Worm (Caenorhabditis elegans) whole organism, early embryonic: ENCODE measurements around the gene W04G3.10.

Experiments
- B0310.2 ChIP-seq: sonication (generic microtip); optimal IDR thresholded peaks from 2 replicates; lab custom pipeline; 2016; ENCODE audit warnings: mild to moderate bottlenecking, missing genetic modification characterization, missing compliant biosample characterization
- F13C5.2 ChIP-seq: sonication (generic microtip); optimal IDR thresholded peaks from 2 replicates; lab custom pipeline; 2017; ENCODE audit warnings: mild to moderate bottlenecking, missing genetic modification characterization, inconsistent platforms, missing compliant biosample characterization
- aly-1 ChIP-seq: sonication (generic microtip); optimal IDR thresholded peaks from 2 replicates; lab custom pipeline; 2016; ENCODE audit warnings: missing genetic modification characterization, missing compliant biosample characterization
- ama-1 ChIP-seq: fragments of 150-350 bp; optimal IDR thresholded peaks from 2 replicates; lab custom pipeline; 2014
- ceh-13 ChIP-seq: fragments of 200-800 bp; sonication (Bioruptor generic); optimal IDR thresholded peaks from 2 replicates; lab custom pipeline; 2018; ENCODE audit warnings: mild to moderate bottlenecking, missing genetic modification characterization, missing compliant biosample characterization
- ceh-36 ChIP-seq: sonication (generic microtip); optimal IDR thresholded peaks from 2 replicates; lab custom pipeline; 2016; ENCODE audit warnings: missing genetic modification characterization, inconsistent platforms, missing compliant biosample characterization
- ets-7 ChIP-seq: sonication (generic microtip); optimal IDR thresholded peaks from 2 replicates; lab custom pipeline; 2016; ENCODE audit warnings: missing genotype, missing genetic modification characterization, missing compliant biosample characterization
- flt-1 ChIP-seq: fragments of 200-800 bp; sonication (Bioruptor generic); IDR thresholded peaks from 2 replicates; pipeline ENCODE4 v1.3.6; 2022; ENCODE audit warnings: missing genetic modification characterization, missing compliant biosample characterization
- hmbx-1 ChIP-seq: sonication (generic microtip); optimal IDR thresholded peaks from 2 replicates; lab custom pipeline; 2016; ENCODE audit warnings: mild to moderate bottlenecking, missing genetic modification characterization, missing compliant biosample characterization
- hmg-4 ChIP-seq: fragments of 200-800 bp; sonication (Bioruptor generic); optimal IDR thresholded peaks from 2 replicates; lab custom pipeline; 2018; ENCODE audit warnings: mild to moderate bottlenecking, missing genetic modification characterization, missing compliant biosample characterization
- hnd-1 ChIP-seq: sonication (generic microtip); optimal IDR thresholded peaks from 2 replicates; lab custom pipeline; 2016; ENCODE audit warnings: missing genetic modification characterization, missing compliant biosample characterization
- pes-1 ChIP-seq: fragments of 200-800 bp; sonication (Bioruptor generic); IDR thresholded peaks from 2 replicates; pipeline ENCODE4 v1.3.6; 2022; ENCODE audit warnings: missing genetic modification reagents, missing genetic modification characterization, missing compliant biosample characterization
- scrt-1 ChIP-seq: fragments of 200-800 bp; sonication (Bioruptor generic); IDR thresholded peaks from 2 replicates; pipeline ENCODE4 v1.3.6; 2022; ENCODE audit warnings: missing genetic modification characterization, missing compliant biosample characterization
- sea-1 ChIP-seq: fragments of 200-800 bp; sonication (Bioruptor generic); conservative IDR thresholded peaks from 2 replicates; pipeline ENCODE4 v1.3.6; 2022; ENCODE audit warnings: missing genetic modification characterization, missing compliant biosample characterization
- tbx-11 ChIP-seq: fragments of 200-800 bp; sonication (Bioruptor generic); IDR thresholded peaks from 2 replicates; pipeline ENCODE4 v1.3.6; 2022; ENCODE audit warnings: missing genetic modification characterization, missing compliant biosample characterization
- tbx-37 ChIP-seq: fragments of 200-800 bp; sonication (Bioruptor generic); conservative IDR thresholded peaks from 2 replicates; pipeline ENCODE4 v1.3.6; 2022; ENCODE audit warnings: missing genetic modification reagents, missing genetic modification characterization, missing compliant biosample characterization
- tra-4 ChIP-seq: sonication (generic microtip); optimal IDR thresholded peaks from 2 replicates; lab custom pipeline; 2017; ENCODE audit warnings: missing genetic modification characterization, missing compliant biosample characterization

Gene W04G3.10

DNA sequence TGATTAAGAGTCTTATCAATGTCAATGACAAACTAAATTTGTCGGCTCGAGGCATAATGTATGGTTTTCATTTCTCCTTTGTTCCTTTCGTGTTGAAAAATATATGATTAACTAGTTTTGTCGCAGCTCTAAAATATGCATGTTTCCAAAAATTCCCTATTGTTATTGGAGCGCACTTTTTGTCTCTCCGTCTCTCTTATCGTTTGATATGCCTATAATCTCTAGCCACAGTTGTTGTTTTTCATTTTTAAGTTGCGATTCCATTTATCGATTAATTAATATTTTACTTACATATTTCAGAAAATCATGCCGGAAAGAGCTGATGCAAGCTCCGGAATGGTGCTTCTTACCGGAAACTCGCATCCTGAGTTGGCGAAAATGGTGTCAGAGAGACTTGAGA, 4.7 kb downstream of the W04G3.10 start, which contains the start of gene W04G3.5:
W04G3.5 (plus strand) TSS at position 301 of the 400 bp plus-strand sequence.
- no peak for TF ChIP-seq tbx-11 (GFP tag; lab: Robert Waterston, UW)
- TF ChIP-seq ceh-13: no peak
- TF ChIP-seq hmbx-1 (tag; lab: Kevin White, UChicago): no peak
- TF ChIP-seq hmg-4: no peak
- TF ChIP-seq flt-1 (GFP tag; lab: Robert Waterston, UW): no peak
- no peak for TF ChIP-seq sea-1 (GFP tag; lab: Robert Waterston, UW)
- no peak for TF ChIP-seq F13C5.2 (tag; lab: Kevin White, UChicago)
- no peak for TF ChIP-seq tra-4 (tag; lab: Kevin White, UChicago)
- no peak for TF ChIP-seq aly-1 (tag; lab: Kevin White, UChicago)

DNA sequence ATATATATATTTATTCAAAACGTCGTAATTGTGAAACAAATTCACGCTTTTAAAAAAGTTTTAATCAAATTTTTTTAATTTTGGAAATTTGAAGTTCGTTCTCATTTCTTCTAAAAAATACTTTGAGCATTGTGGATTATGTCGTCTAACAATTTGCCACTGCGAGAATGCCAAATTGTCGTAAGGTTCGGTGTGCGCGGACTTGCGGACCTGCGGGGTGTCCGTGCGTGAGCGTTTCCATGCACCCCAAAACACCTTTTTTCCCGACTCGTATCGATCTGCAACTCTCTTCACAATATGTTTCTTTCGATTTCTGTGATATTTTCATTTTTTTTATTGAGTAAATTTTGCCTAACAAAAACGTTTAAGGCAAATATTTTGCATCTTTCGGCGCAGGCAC, 5.3 kb downstream of the W04G3.10 start:
- TF ChIP-seq B0310.2: no peak
- TF ChIP-seq hmg-4: peak; percentile 29

DNA sequence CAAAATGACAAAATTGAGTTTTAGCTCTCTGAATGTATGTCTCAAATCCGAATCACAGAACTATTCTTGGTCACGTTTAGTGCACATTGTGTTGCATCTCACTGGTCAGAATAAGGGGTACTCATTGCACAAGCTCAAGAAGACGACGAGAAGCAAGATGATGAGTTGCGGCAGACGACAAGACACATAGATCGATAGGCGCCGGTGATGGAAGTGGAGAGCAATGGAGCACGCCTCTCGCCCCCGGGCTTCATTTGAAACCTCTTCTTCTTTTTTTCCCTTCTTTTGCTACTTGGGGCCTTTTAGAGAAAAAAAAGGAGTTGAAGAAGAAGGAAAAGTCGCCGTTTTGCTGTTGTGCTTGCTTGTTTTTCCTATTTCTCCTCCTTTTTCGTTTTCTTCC, 9.7 kb downstream of the W04G3.10 start, which contains the start of gene apt-9:
apt-9 (plus strand) TSS at position 194 of the 400 bp plus-strand sequence.
- TF ChIP-seq B0310.2 (no peak), ama-1 (no peak), hmg-4 (no peak), scrt-1 (GFP tag; lab: Robert Waterston, UW) (no peak), F13C5.2 (tag; lab: Kevin White, UChicago) (no peak), flt-1 (GFP tag; lab: Robert Waterston, UW) (no peak), hmbx-1 (tag; lab: Kevin White, UChicago) (no peak), sea-1 (GFP tag; lab: Robert Waterston, UW) (no peak), hnd-1 (tag; lab: Kevin White, UChicago) (no peak), ets-7 (tag; lab: Kevin White, UChicago) (no peak), pes-1 (GFP tag; lab: Robert Waterston, UW) (no peak), ceh-36 (tag; lab: Kevin White, UChicago) (no peak), aly-1 (tag; lab: Kevin White, UChicago) (no peak), ceh-13 (no peak), tbx-37 (GFP tag; lab: Robert Waterston, UW) (no peak), tra-4 (tag; lab: Kevin White, UChicago) (no peak), tbx-11 (GFP tag; lab: Robert Waterston, UW) (no peak)

DNA sequence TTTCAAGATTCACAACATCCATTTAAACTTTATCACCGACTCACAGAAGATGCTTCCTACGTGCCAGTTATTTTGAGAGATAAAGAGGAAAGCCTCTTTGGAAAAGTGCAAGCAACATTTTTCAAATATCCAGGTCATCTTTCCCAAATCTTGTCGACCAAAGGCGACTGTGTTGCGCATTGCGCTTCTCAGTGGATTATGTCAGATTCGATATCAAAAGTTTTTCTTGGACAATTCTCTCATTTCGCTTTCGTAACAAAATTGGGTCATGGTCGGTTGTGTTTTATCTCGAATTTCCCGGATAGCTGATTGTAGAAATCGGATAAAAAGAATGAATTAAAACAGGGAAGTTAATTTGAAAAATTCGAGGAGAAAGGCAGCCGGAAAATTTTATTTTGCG, 10.8 kb downstream of the W04G3.10 start:
- no peak for TF ChIP-seq B0310.2
- no peak for TF ChIP-seq sea-1 (GFP tag; lab: Robert Waterston, UW)
- no peak for TF ChIP-seq flt-1 (GFP tag; lab: Robert Waterston, UW)
- TF ChIP-seq tbx-11 (GFP tag; lab: Robert Waterston, UW): no peak
- no peak for TF ChIP-seq pes-1 (GFP tag; lab: Robert Waterston, UW)
- no peak for TF ChIP-seq hmg-4
- no peak for TF ChIP-seq hnd-1 (tag; lab: Kevin White, UChicago)
- TF ChIP-seq aly-1 (tag; lab: Kevin White, UChicago): no peak
- no peak for TF ChIP-seq scrt-1 (GFP tag; lab: Robert Waterston, UW)
- TF ChIP-seq hmbx-1 (tag; lab: Kevin White, UChicago): no peak
- TF ChIP-seq ama-1: no peak
- no peak for TF ChIP-seq tra-4 (tag; lab: Kevin White, UChicago)
- TF ChIP-seq tbx-37 (GFP tag; lab: Robert Waterston, UW): no peak
- TF ChIP-seq ets-7 (tag; lab: Kevin White, UChicago): no peak
- TF ChIP-seq ceh-36 (tag; lab: Kevin White, UChicago): no peak
- no peak for TF ChIP-seq F13C5.2 (tag; lab: Kevin White, UChicago)
- no peak for TF ChIP-seq ceh-13

DNA sequence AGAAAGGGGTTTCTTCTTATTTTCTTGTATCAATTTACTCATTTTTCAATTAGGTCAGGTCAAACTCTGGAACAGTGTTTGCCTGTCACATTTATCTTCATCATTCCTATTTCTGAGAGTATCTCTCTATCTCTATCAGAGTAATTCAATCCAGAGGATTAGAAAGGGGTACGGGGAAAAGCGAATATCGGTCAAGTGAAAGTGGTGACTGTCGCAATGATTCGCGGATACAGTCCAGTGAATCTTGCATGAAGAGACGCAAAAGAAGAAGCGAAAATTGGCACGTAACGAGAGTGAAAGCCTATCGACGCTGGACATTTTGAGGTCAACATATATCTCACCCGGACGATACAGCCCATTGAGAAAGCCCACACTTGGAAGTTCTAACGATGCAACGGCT, 13.3 kb downstream of the W04G3.10 start, which contains the start of gene lpr-4:
lpr-4 (plus strand) TSS at position 328 of the 400 bp plus-strand sequence.
- no peak for TF ChIP-seq ets-7 (tag; lab: Kevin White, UChicago)
- no peak for TF ChIP-seq hmg-4
- TF ChIP-seq aly-1 (tag; lab: Kevin White, UChicago): no peak
- TF ChIP-seq scrt-1 (GFP tag; lab: Robert Waterston, UW): no peak
- TF ChIP-seq tbx-37 (GFP tag; lab: Robert Waterston, UW): no peak
- no peak for TF ChIP-seq flt-1 (GFP tag; lab: Robert Waterston, UW)
- TF ChIP-seq sea-1 (GFP tag; lab: Robert Waterston, UW): no peak
- TF ChIP-seq pes-1 (GFP tag; lab: Robert Waterston, UW): no peak
- no peak for TF ChIP-seq ama-1
- no peak for TF ChIP-seq ceh-36 (tag; lab: Kevin White, UChicago)
- TF ChIP-seq ceh-13: no peak
- no peak for TF ChIP-seq hnd-1 (tag; lab: Kevin White, UChicago)
- no peak for TF ChIP-seq tbx-11 (GFP tag; lab: Robert Waterston, UW)
- TF ChIP-seq F13C5.2 (tag; lab: Kevin White, UChicago): no peak
- TF ChIP-seq tra-4 (tag; lab: Kevin White, UChicago): no peak
- no peak for TF ChIP-seq hmbx-1 (tag; lab: Kevin White, UChicago)
- TF ChIP-seq B0310.2: no peak

DNA sequence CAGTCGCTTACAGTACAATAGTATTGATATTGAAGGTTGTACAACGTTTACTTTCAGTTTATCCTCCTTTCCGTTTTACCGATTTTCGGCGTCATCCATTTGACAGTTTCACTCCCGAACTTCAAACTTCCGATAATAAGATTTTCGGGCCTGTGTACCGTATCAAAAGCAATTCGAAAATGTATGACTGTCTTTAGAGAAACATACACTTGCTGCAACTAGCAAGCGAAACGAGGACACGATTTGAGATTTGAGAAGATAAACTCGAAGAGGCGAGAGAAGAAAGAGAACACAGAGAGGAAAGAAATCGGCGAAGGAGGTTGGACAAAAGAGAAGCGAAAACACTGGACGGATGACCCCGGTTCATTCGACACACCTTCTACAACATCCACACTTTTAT, 16.1 kb downstream of the W04G3.10 start, which contains the start of gene lpr-5:
lpr-5 (plus strand) TSS at position 220 of the 400 bp plus-strand sequence.
- no peak for TF ChIP-seq sea-1 (GFP tag; lab: Robert Waterston, UW)
- TF ChIP-seq aly-1 (tag; lab: Kevin White, UChicago): no peak
- no peak for TF ChIP-seq tra-4 (tag; lab: Kevin White, UChicago)
- TF ChIP-seq ama-1: no peak
- TF ChIP-seq hmg-4: no peak
- TF ChIP-seq ceh-36 (tag; lab: Kevin White, UChicago): no peak
- no peak for TF ChIP-seq tbx-11 (GFP tag; lab: Robert Waterston, UW)
- TF ChIP-seq ceh-13: no peak
- TF ChIP-seq hmbx-1 (tag; lab: Kevin White, UChicago): no peak
- no peak for TF ChIP-seq ets-7 (tag; lab: Kevin White, UChicago)
- no peak for TF ChIP-seq scrt-1 (GFP tag; lab: Robert Waterston, UW)
- no peak for TF ChIP-seq tbx-37 (GFP tag; lab: Robert Waterston, UW)
- TF ChIP-seq flt-1 (GFP tag; lab: Robert Waterston, UW): no peak

DNA sequence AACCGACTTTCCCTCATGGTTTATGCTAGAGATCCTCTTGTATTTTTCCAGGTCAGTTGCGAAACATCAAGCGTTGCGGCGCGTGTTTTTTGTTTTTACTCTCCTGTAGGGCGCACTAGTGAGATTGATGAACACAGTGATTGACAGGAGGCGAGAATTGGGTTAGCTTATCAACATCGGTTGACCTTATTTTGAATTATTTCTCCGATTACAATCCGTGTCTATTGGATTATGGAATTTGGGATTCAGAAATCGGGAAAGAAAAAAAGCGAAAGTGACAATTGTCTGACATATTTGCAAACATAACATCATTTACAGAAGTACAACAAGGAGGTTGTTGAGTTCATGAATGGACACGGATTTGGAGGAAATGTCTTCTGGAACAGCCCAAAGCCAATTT, 17.1 kb downstream of the W04G3.10 start:
- TF ChIP-seq ceh-13 (no peak), sea-1 (GFP tag; lab: Robert Waterston, UW) (no peak), F13C5.2 (tag; lab: Kevin White, UChicago) (no peak), B0310.2 (no peak), ama-1 (no peak), aly-1 (tag; lab: Kevin White, UChicago) (no peak), tbx-37 (GFP tag; lab: Robert Waterston, UW) (no peak), hnd-1 (tag; lab: Kevin White, UChicago) (no peak), scrt-1 (GFP tag; lab: Robert Waterston, UW) (no peak), hmg-4 (no peak)
